Worm (Caenorhabditis elegans): Measurements from ENCODE around the gene F10D7.10.

DNA sequence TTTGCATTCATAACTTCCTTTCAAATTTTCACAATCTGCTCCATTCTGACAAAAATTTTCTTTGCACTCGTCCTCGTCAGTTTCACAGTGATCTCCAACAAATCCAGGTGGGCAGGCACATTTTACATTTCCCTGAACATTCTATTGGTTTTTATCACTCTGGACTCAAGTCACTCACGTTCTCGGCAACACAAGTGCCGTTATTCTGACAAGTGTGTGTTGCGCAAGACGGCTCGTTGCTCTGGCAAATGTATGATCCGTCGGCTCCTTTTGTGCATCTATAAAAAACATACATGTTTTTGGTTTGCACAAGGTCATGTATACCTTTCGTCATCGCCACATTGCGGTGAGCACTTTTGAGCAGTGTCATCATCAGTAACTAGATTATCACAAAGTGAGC, 33.1 kb upstream of the F10D7.10 start:
- TF ChIP-seq efl-3 (GFP tag; optimal IDR thresholded peaks at IDR 0.05) (no peak), pqm-1 (tag; optimal IDR thresholded peaks at IDR 0.05) (no peak), alr-1 (tag; optimal IDR thresholded peaks at IDR 0.05; ENCODE audit: borderline replicate concordance) (no peak), nhr-20 (tag; optimal IDR thresholded peaks at IDR 0.05) (no peak), pag-3 (tag; optimal IDR thresholded peaks at IDR 0.05; ENCODE audit: borderline replicate concordance, insufficient read depth) (no peak), ztf-11 (tag; optimal IDR thresholded peaks at IDR 0.05) (no peak), fkh-10 (GFP tag; optimal IDR thresholded peaks at IDR 0.05) (no peak), nhr-90 (tag; optimal IDR thresholded peaks at IDR 0.05; ENCODE audit: poor library complexity) (no peak)

Data from whole organism, L1 larva.